Fruit fly (Drosophila melanogaster) whole organism, embryonic: Measurements from ENCODE around the gene Dif.
A peak's percentile ranks its signal among the peaks of the same experiment; 100 is the strongest.

Experiments
- Aef1 ChIP-seq: fragments of 200-800 bp; sonication (Bioruptor generic); IDR thresholded peaks from 3 replicates; pipeline ENCODE4 v1.3.6; 2022; ENCODE audit warnings: missing biosample characterization, missing genetic modification characterization
- Blimp-1 ChIP-seq: fragments of 200-800 bp; sonication (Bioruptor generic); optimal IDR thresholded peaks from 3 replicates; lab custom pipeline; 2018; ENCODE audit warnings: missing biosample characterization, missing genetic modification characterization, mild to moderate bottlenecking, moderate library complexity, missing genetic modification reagents
- CG1024 ChIP-seq: fragments of 200-800 bp; sonication (Bioruptor generic); IDR thresholded peaks from 2 replicates; pipeline ENCODE4 v1.3.6; 2022; ENCODE audit warnings: missing biosample characterization, missing genetic modification characterization
- CG11085 ChIP-seq: fragments of 200-800 bp; sonication (Bioruptor generic); IDR thresholded peaks from 2 replicates; pipeline ENCODE4 v1.3.6; 2022; ENCODE audit warnings: missing biosample characterization, missing genetic modification characterization
- CG12236 ChIP-seq: fragments of 200-800 bp; sonication (Bioruptor generic); optimal IDR thresholded peaks from 2 replicates; lab custom pipeline; 2016; ENCODE audit warnings: missing biosample characterization, missing genetic modification characterization
- CG13624 ChIP-seq: fragments of 200-800 bp; sonication (Bioruptor generic); optimal IDR thresholded peaks from 2 replicates; lab custom pipeline; 2016; ENCODE audit warnings: missing biosample characterization, missing genetic modification characterization
- CG17568 ChIP-seq: fragments of 200-800 bp; sonication (Bioruptor generic); optimal IDR thresholded peaks from 2 replicates; lab custom pipeline; 2018; ENCODE audit warnings: missing biosample characterization, mild to moderate bottlenecking, missing genetic modification characterization, moderate library complexity
- CG17612 ChIP-seq: fragments of 200-800 bp; sonication (Bioruptor generic); IDR thresholded peaks from 2 replicates; pipeline ENCODE4 v1.3.6; 2022; ENCODE audit warnings: missing biosample characterization, missing genetic modification characterization
- CG2120 ChIP-seq: fragments of 200-800 bp; sonication (Bioruptor generic); optimal IDR thresholded peaks from 3 replicates; lab custom pipeline; 2016; ENCODE audit warnings: missing biosample characterization, missing genetic modification characterization
- CG31224 ChIP-seq: fragments of 200-800 bp; sonication (Bioruptor generic); IDR thresholded peaks from 2 replicates; pipeline ENCODE4 v1.3.6; 2022; ENCODE audit warnings: missing biosample characterization, missing genetic modification characterization
- CG42726 ChIP-seq: fragments of 200-800 bp; sonication (Bioruptor generic); IDR thresholded peaks from 2 replicates; pipeline ENCODE4 v1.3.6; 2022; ENCODE audit warnings: missing biosample characterization, missing genetic modification characterization; ENCODE audit not compliant: partially characterized antibody
- CG5245 ChIP-seq: fragments of 200-800 bp; sonication (Bioruptor generic); optimal IDR thresholded peaks from 3 replicates; lab custom pipeline; 2016; ENCODE audit warnings: missing biosample characterization, missing genetic modification characterization
- CG5953 ChIP-seq: fragments of 200-800 bp; sonication (Bioruptor generic); IDR thresholded peaks from 2 replicates; pipeline ENCODE4 v1.3.6; 2022; ENCODE audit warnings: missing biosample characterization, missing genetic modification characterization
- CG6689 ChIP-seq: fragments of 200-800 bp; sonication (Bioruptor generic); IDR thresholded peaks from 2 replicates; pipeline ENCODE4 v1.3.6; 2022; ENCODE audit warnings: missing biosample characterization, missing genetic modification characterization
- CG7357 ChIP-seq: fragments of 200-800 bp; sonication (Bioruptor generic); IDR thresholded peaks from 3 replicates; pipeline ENCODE4 v1.3.6; 2022; ENCODE audit warnings: missing biosample characterization, missing genetic modification characterization
- CG8944 ChIP-seq: fragments of 200-800 bp; sonication (Bioruptor generic); optimal IDR thresholded peaks from 3 replicates; lab custom pipeline; 2016; ENCODE audit warnings: missing biosample characterization, missing genetic modification characterization
- D19A ChIP-seq: fragments of 200-800 bp; optimal IDR thresholded peaks from 3 replicates; lab custom pipeline; 2019; ENCODE audit warnings: missing biosample characterization, mild to moderate bottlenecking, missing genetic modification characterization, moderate library complexity
- Dad ChIP-seq: fragments of 200-800 bp; sonication (Bioruptor generic); optimal IDR thresholded peaks from 3 replicates; lab custom pipeline; 2016; ENCODE audit warnings: missing biosample characterization, missing genetic modification characterization
- Dip2 ChIP-seq: fragments of 200-800 bp; sonication (Bioruptor generic); IDR thresholded peaks from 2 replicates; pipeline ENCODE4 v1.3.6; 2022; ENCODE audit warnings: missing biosample characterization, missing genetic modification characterization
- E2f1 ChIP-seq: fragments of 200-800 bp; sonication (Bioruptor generic); IDR thresholded peaks from 2 replicates; pipeline ENCODE4 v1.3.6; 2022; ENCODE audit warnings: missing biosample characterization, missing genetic modification characterization
- Fer1 ChIP-seq: fragments of 200-800 bp; sonication (Bioruptor generic); optimal IDR thresholded peaks from 2 replicates; lab custom pipeline; 2017; ENCODE audit warnings: missing biosample characterization, mild to moderate bottlenecking, missing genetic modification characterization
- Gsc ChIP-seq: fragments of 200-800 bp; sonication (Bioruptor generic); IDR thresholded peaks from 2 replicates; pipeline ENCODE4 v1.3.6; 2022; ENCODE audit warnings: missing biosample characterization, missing genetic modification characterization
- H15 ChIP-seq: fragments of 200-800 bp; sonication (Bioruptor generic); IDR thresholded peaks from 3 replicates; pipeline ENCODE4 v1.3.6; 2022; ENCODE audit warnings: missing biosample characterization, missing genetic modification characterization
- HLH4C ChIP-seq: fragments of 200-800 bp; sonication (Bioruptor generic); IDR thresholded peaks from 3 replicates; pipeline ENCODE4 v1.3.6; 2022; ENCODE audit warnings: missing biosample characterization, missing genetic modification characterization; ENCODE audit not compliant: partially characterized antibody
- HLH54F ChIP-seq: fragments of 200-800 bp; sonication (Bioruptor generic); optimal IDR thresholded peaks from 3 replicates; lab custom pipeline; 2016; ENCODE audit warnings: missing biosample characterization, missing genetic modification characterization
- HmgD ChIP-seq: fragments of 200-800 bp; sonication (Bioruptor generic); optimal IDR thresholded peaks from 3 replicates; lab custom pipeline; 2016; ENCODE audit warnings: missing biosample characterization, missing genetic modification characterization
- Neu2 ChIP-seq: fragments of 200-800 bp; sonication (Bioruptor generic); optimal IDR thresholded peaks from 3 replicates; lab custom pipeline; 2016; ENCODE audit warnings: missing biosample characterization, missing genetic modification characterization, borderline replicate concordance
- Oli ChIP-seq: fragments of 200-800 bp; sonication (Bioruptor generic); optimal IDR thresholded peaks from 2 replicates; lab custom pipeline; 2018; ENCODE audit warnings: missing biosample characterization, mild to moderate bottlenecking, missing genetic modification characterization, moderate library complexity
- Opbp ChIP-seq: fragments of 200-800 bp; sonication (Bioruptor generic); IDR thresholded peaks from 3 replicates; pipeline ENCODE4 v1.3.6; 2022; ENCODE audit warnings: missing biosample characterization, missing genetic modification characterization; ENCODE audit not compliant: partially characterized antibody
- Optix ChIP-seq: fragments of 200-800 bp; sonication (Bioruptor generic); IDR thresholded peaks from 3 replicates; pipeline ENCODE4 v1.3.6; 2022; ENCODE audit warnings: missing biosample characterization, missing genetic modification characterization
- TFAM ChIP-seq: fragments of 200-800 bp; sonication (Bioruptor generic); optimal IDR thresholded peaks from 2 replicates; lab custom pipeline; 2017; ENCODE audit warnings: missing biosample characterization, missing genetic modification characterization, inconsistent platforms
- al ChIP-seq: fragments of 200-800 bp; sonication (Bioruptor generic); IDR thresholded peaks from 2 replicates; pipeline ENCODE4 v1.3.6; 2022; ENCODE audit warnings: missing biosample characterization, missing genetic modification characterization
- aop ChIP-seq: fragments of 200-800 bp; sonication (Bioruptor generic); IDR thresholded peaks from 2 replicates; pipeline ENCODE4 v1.3.6; 2022; ENCODE audit warnings: missing biosample characterization, missing genetic modification characterization
- cg ChIP-seq: fragments of 200-800 bp; sonication (Bioruptor generic); optimal IDR thresholded peaks from 3 replicates; lab custom pipeline; 2019; ENCODE audit warnings: missing biosample characterization, mild to moderate bottlenecking, missing genetic modification characterization, moderate library complexity
- crol ChIP-seq: fragments of 200-800 bp; sonication (Bioruptor generic); IDR thresholded peaks from 2 replicates; pipeline ENCODE4 v1.3.6; 2022; ENCODE audit warnings: missing biosample characterization, missing genetic modification characterization
- dmrt99B ChIP-seq: fragments of 200-800 bp; sonication (Bioruptor generic); optimal IDR thresholded peaks from 2 replicates; lab custom pipeline; 2018; ENCODE audit warnings: missing biosample characterization, mild to moderate bottlenecking, missing genetic modification characterization, moderate library complexity
- eve ChIP-seq, 2 experiments: fragments of >200 bp; optimal IDR thresholded peaks; 2 replicates each; lab custom pipeline; 2017; ENCODE audit warnings: missing biosample characterization in 2 of 2, missing genetic modification characterization in 2 of 2
- jing ChIP-seq: fragments of 200-800 bp; sonication (Bioruptor generic); optimal IDR thresholded peaks from 2 replicates; lab custom pipeline; 2018; ENCODE audit warnings: missing biosample characterization, mild to moderate bottlenecking, missing genetic modification characterization
- lmd ChIP-seq: fragments of 200-800 bp; sonication (Bioruptor generic); IDR thresholded peaks from 2 replicates; pipeline ENCODE4 v1.3.6; 2022; ENCODE audit warnings: missing biosample characterization, missing genetic modification characterization
- lola ChIP-seq, 3 experiments: fragments of >200 bp in 2 of 3; fragments of 200-800 bp in 1 of 3; sonication (Bioruptor generic) in 1 of 3; optimal IDR thresholded peaks; 2 replicates each; lab custom pipeline; 2017 to 2019; ENCODE audit warnings: missing biosample characterization in 3 of 3, missing genetic modification characterization in 3 of 3, mild to moderate bottlenecking in 1 of 3, moderate library complexity in 1 of 3
- org-1 ChIP-seq: fragments of 200-800 bp; sonication (Bioruptor generic); optimal IDR thresholded peaks from 2 replicates; lab custom pipeline; 2017; ENCODE audit warnings: missing biosample characterization, missing genetic modification characterization
- p53 ChIP-seq: fragments of 200-800 bp; sonication (Bioruptor generic); optimal IDR thresholded peaks from 2 replicates; lab custom pipeline; 2016; ENCODE audit warnings: missing biosample characterization, missing genetic modification characterization
- repo ChIP-seq: fragments of 200-800 bp; sonication (Bioruptor generic); optimal IDR thresholded peaks from 2 replicates; lab custom pipeline; 2016; ENCODE audit warnings: missing biosample characterization, missing genetic modification characterization
- run ChIP-seq: fragments of 200-800 bp; sonication (Bioruptor generic); optimal IDR thresholded peaks from 3 replicates; lab custom pipeline; 2018; ENCODE audit warnings: missing biosample characterization, mild to moderate bottlenecking, missing genetic modification characterization
- schlank ChIP-seq: fragments of 200-800 bp; sonication (Bioruptor generic); optimal IDR thresholded peaks from 2 replicates; lab custom pipeline; 2018; ENCODE audit warnings: missing biosample characterization, mild to moderate bottlenecking, missing genetic modification characterization
- scrt ChIP-seq: fragments of 200-800 bp; sonication (Bioruptor generic); optimal IDR thresholded peaks from 2 replicates; lab custom pipeline; 2018; ENCODE audit warnings: missing biosample characterization, mild to moderate bottlenecking, missing genetic modification characterization, moderate library complexity
- tio ChIP-seq: fragments of 200-800 bp; sonication (Bioruptor generic); optimal IDR thresholded peaks from 2 replicates; lab custom pipeline; 2017; ENCODE audit warnings: missing biosample characterization, missing genetic modification characterization, inconsistent platforms
- tna ChIP-seq: fragments of 200-800 bp; sonication (Bioruptor generic); IDR thresholded peaks from 2 replicates; pipeline ENCODE4 v1.3.6; 2022; ENCODE audit warnings: missing biosample characterization, missing genetic modification characterization; ENCODE audit not compliant: partially characterized antibody
- trem ChIP-seq: fragments of 200-800 bp; optimal IDR thresholded peaks from 3 replicates; lab custom pipeline; 2019; ENCODE audit warnings: missing biosample characterization, mild to moderate bottlenecking, missing genetic modification characterization, moderate library complexity

Dif gene

dm6 chr2L:17385221-17385529 lies 47.8 kb downstream of the Dif start (continued):
- TF ChIP-seq CG12236: no peak
- peak; percentile 89 for TF ChIP-seq Aef1
- no peak for TF ChIP-seq Dip2 (GFP tag; lab: Robert Waterston, UW)
- no peak for TF ChIP-seq CG11085 (GFP tag; lab: Robert Waterston, UW)
- no peak for TF ChIP-seq CG31224 (GFP tag; lab: Robert Waterston, UW)
- no peak for TF ChIP-seq HmgD (GFP tag; lab: Kevin White, UChicago)
- TF ChIP-seq Fer1: peak; percentile 15
- TF ChIP-seq jing (GFP tag; lab: Kevin White, UChicago): no peak
- no peak for TF ChIP-seq run (tag; lab: Kevin White, UChicago)
- TF ChIP-seq CG2120 (GFP tag; lab: Kevin White, UChicago): peak; percentile 19
- no peak for TF ChIP-seq CG42726 (GFP tag; lab: Robert Waterston, UW)
- no peak for TF ChIP-seq p53 (GFP tag; lab: Kevin White, UChicago)
- no peak for TF ChIP-seq Opbp (GFP tag; lab: Robert Waterston, UW)
- TF ChIP-seq CG17612 (GFP tag; lab: Robert Waterston, UW): no peak
- TF ChIP-seq scrt: peak; percentile 33
- no peak for TF ChIP-seq H15 (GFP tag; lab: Robert Waterston, UW)
- no peak for TF ChIP-seq Gsc (GFP tag; lab: Robert Waterston, UW)
- no peak for TF ChIP-seq aop
- peak; percentile 24 for TF ChIP-seq dmrt99B (tag; lab: Kevin White, UChicago)
- peak; percentile 82; the same call in 1 of the 2 replicates for TF ChIP-seq E2f1 (GFP tag; lab: Robert Waterston, UW)

dm6 chr2L:17384331-17385220 lies 48.4 kb downstream of the Dif start, which contains the start of gene CLIP-190:
Gene CLIP-190 (plus strand): TSS chr2L:17384700.
- TF ChIP-seq Dad (GFP tag; lab: Kevin White, UChicago) (no peak), repo (GFP tag; lab: Kevin White, UChicago) (no peak), CG13624 (peak; percentile 30), crol (GFP tag; lab: Robert Waterston, UW) (peak; percentile 81), E2f1 (GFP tag; lab: Robert Waterston, UW) (no peak), Blimp-1 (GFP tag; lab: Kevin White, UChicago) (no peak), org-1 (no peak), eve (GFP tag; optimal IDR thresholded peaks at IDR 0.05; lab: Kevin White, UChicago) (peak in 1 of 2 experiments; percentile 41), tio (GFP tag; lab: Kevin White, UChicago) (no peak), CG7357 (no peak), CG5245 (GFP tag; lab: Kevin White, UChicago) (no peak), tna (GFP tag; lab: Robert Waterston, UW) (peak; percentile 12), CG1024 (GFP tag; lab: Robert Waterston, UW) (no peak), cg (peak; percentile 62), trem (tag; lab: Kevin White, UChicago) (no peak), lmd (GFP tag; lab: Robert Waterston, UW) (no peak), CG5953 (GFP tag; lab: Robert Waterston, UW) (no peak), Neu2 (GFP tag; lab: Kevin White, UChicago) (no peak), CG12236 (no peak), HLH4C (peak; percentile 28; the same call in 2 of the 3 replicates), schlank (tag; lab: Kevin White, UChicago) (no peak), CG17568 (GFP tag; lab: Kevin White, UChicago) (no peak), lola (GFP tag; optimal IDR thresholded peaks at IDR 0.05; lab: Kevin White, UChicago) (no peak), Optix (GFP tag; lab: Robert Waterston, UW) (no peak), CG6689 (GFP tag; lab: Robert Waterston, UW) (no peak), Oli (tag; lab: Kevin White, UChicago) (peak; percentile 2), CG8944 (GFP tag; lab: Kevin White, UChicago) (peak; percentile 25), HLH54F (GFP tag; lab: Kevin White, UChicago) (peak; percentile 6), aop (no peak), D19A (tag; lab: Kevin White, UChicago) (no peak), TFAM (GFP tag; lab: Kevin White, UChicago) (no peak), al (no peak)
